Fruit fly (Drosophila melanogaster): Measurements from ENCODE around the gene Pfdn5.
A peak's percentile ranks its signal among the peaks of the same experiment; 100 is the strongest.

Pfdn5 gene

DNA sequence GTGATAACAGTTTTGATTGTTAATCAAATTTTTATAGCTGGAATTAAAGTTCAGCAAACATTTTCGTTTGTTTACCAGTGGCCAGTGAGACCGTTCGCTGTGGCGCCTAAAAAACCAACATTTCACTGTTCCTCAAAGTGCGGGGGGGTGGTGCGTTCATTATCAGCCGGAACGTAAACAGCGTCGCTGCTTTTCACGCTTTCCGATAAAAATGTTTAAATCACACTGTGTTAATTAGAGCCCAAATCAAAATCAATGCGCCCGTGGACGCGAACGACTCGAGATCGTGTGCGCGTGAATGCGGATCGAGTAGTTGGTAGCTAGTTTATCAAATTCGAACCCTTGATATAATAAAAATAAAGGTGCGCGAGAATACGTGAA, 39.0 kb upstream of the Pfdn5 start, which contains the start of gene CG34376:
Gene CG34376, plus strand, starts transcription at position 226 of the 381 bp plus-strand sequence.
- no peak for TF ChIP-seq repo (GFP tag; optimal IDR thresholded peaks at IDR 0.05)
- TF ChIP-seq CG17568 (GFP tag; optimal IDR thresholded peaks at IDR 0.05), result no peak
- peak; percentile 41; the same call in 1 of the 2 replicates for TF ChIP-seq sna (GFP tag; IDR thresholded peaks at IDR 0.05; ENCODE audit: partially characterized antibody)
- no peak for TF ChIP-seq CG15696 (tag; optimal IDR thresholded peaks at IDR 0.05)
- no peak for TF ChIP-seq CG10654 (GFP tag; optimal IDR thresholded peaks at IDR 0.05)
- TF ChIP-seq tin (GFP tag; optimal IDR thresholded peaks at IDR 0.05), result no peak
- no peak for TF ChIP-seq CG2202 (tag; optimal IDR thresholded peaks at IDR 0.05)
- TF ChIP-seq CG4360 (GFP tag; IDR thresholded peaks at IDR 0.05), result no peak
- peak; percentile 40 for TF ChIP-seq CG18764 (GFP tag; optimal IDR thresholded peaks at IDR 0.05)
- TF ChIP-seq CG9215 (GFP tag; IDR thresholded peaks at IDR 0.05), result 0 out of 2 replicates have a peak, but pooled peaks have one; percentile 5
- TF ChIP-seq CG5180 (GFP tag; optimal IDR thresholded peaks at IDR 0.05), result no peak
- TF ChIP-seq CG8388 (GFP tag; optimal IDR thresholded peaks at IDR 0.05), result no peak
- TF ChIP-seq PHDP (tag; optimal IDR thresholded peaks at IDR 0.05), result peak; percentile 49
- TF ChIP-seq CG31365 (tag; optimal IDR thresholded peaks at IDR 0.05), result no peak
- peak; percentile 97 for TF ChIP-seq CG31441 (GFP tag; IDR thresholded peaks at IDR 0.05)
- TF ChIP-seq CG13775 (GFP tag; optimal IDR thresholded peaks at IDR 0.05), result peak; percentile 41
- no peak for TF ChIP-seq CG4820 (GFP tag; optimal IDR thresholded peaks at IDR 0.05)
- TF ChIP-seq stc (GFP tag; IDR thresholded peaks at IDR 0.05), result peak; percentile 23; the same call in 1 of the 2 replicates
- TF ChIP-seq CG5245 (GFP tag; optimal IDR thresholded peaks at IDR 0.05), result no peak
- peak; percentile 72 for TF ChIP-seq ash1 (GFP tag; optimal IDR thresholded peaks at IDR 0.05)
- no peak for TF ChIP-seq sc (optimal IDR thresholded peaks at IDR 0.05)
- TF ChIP-seq sc (GFP tag; optimal IDR thresholded peaks at IDR 0.05), result no peak
- peak; percentile 45 for TF ChIP-seq pb (GFP tag; optimal IDR thresholded peaks at IDR 0.05)
- TF ChIP-seq CG1602 (GFP tag; optimal IDR thresholded peaks at IDR 0.05), result no peak
- no peak for TF ChIP-seq Taf1 (GFP tag; IDR thresholded peaks at IDR 0.05)
- TF ChIP-seq BtbVII (GFP tag; optimal IDR thresholded peaks at IDR 0.05), result peak; percentile 41
- peak; percentile 99 for TF ChIP-seq CG34376 (GFP tag; optimal IDR thresholded peaks at IDR 0.05)
- peak; percentile 4 for TF ChIP-seq CG4617 (GFP tag; optimal IDR thresholded peaks at IDR 0.05; ENCODE audit: borderline replicate concordance)
- no peak for TF ChIP-seq Dfd (GFP tag; optimal IDR thresholded peaks at IDR 0.05)
- TF ChIP-seq CG8089 (GFP tag; optimal IDR thresholded peaks at IDR 0.05), result no peak
- no peak for TF ChIP-seq chm (GFP tag; IDR thresholded peaks at IDR 0.05)
- no peak for TF ChIP-seq so (GFP tag; IDR thresholded peaks at IDR 0.05)
- TF ChIP-seq CG10979 (tag; optimal IDR thresholded peaks at IDR 0.05), result peak; percentile 2
- TF ChIP-seq pan (optimal IDR thresholded peaks at IDR 0.05), result no peak
- peak in 1 of 2 experiments; percentile 56 for TF ChIP-seq pan (GFP tag; optimal IDR thresholded peaks at IDR 0.05 in 1 of 2, IDR thresholded peaks at IDR 0.05 in 1 of 2)
- TF ChIP-seq sob (GFP tag; IDR thresholded peaks at IDR 0.05), result peak; percentile 31
- no peak for TF ChIP-seq CG6683 (GFP tag; optimal IDR thresholded peaks at IDR 0.05)
- TF ChIP-seq CG30020 (tag; optimal IDR thresholded peaks at IDR 0.05), result peak; percentile 11
- no peak for TF ChIP-seq D19A (tag; optimal IDR thresholded peaks at IDR 0.05)
- peak; percentile 25 for TF ChIP-seq ATbp (GFP tag; optimal IDR thresholded peaks at IDR 0.05)
- no peak for TF ChIP-seq gcm2 (GFP tag; optimal IDR thresholded peaks at IDR 0.05)
- no peak for TF ChIP-seq br (optimal IDR thresholded peaks at IDR 0.05)
- TF ChIP-seq unc-4 (GFP tag; IDR thresholded peaks at IDR 0.05; ENCODE audit: partially characterized antibody), result no peak
- no peak; the same call in 2 of the 3 replicates for TF ChIP-seq vnd (GFP tag; IDR thresholded peaks at IDR 0.05; ENCODE audit: partially characterized antibody)
- TF ChIP-seq Rfx (GFP tag; IDR thresholded peaks at IDR 0.05), result peak; percentile 62
- TF ChIP-seq nerfin-2 (GFP tag; IDR thresholded peaks at IDR 0.05; ENCODE audit: partially characterized antibody), result no peak
- TF ChIP-seq row (GFP tag; IDR thresholded peaks at IDR 0.05), result peak; percentile 57
- peak in 1 of 2 experiments; percentile 9 for TF ChIP-seq dpn (GFP tag; optimal IDR thresholded peaks at IDR 0.05)
- no peak for TF ChIP-seq CG7271 (tag; optimal IDR thresholded peaks at IDR 0.05)
- no peak for TF ChIP-seq Blimp-1 (GFP tag; optimal IDR thresholded peaks at IDR 0.05)
- TF ChIP-seq CG2889 (GFP tag; IDR thresholded peaks at IDR 0.05), result peak; percentile 58
- TF ChIP-seq E2f1 (GFP tag; IDR thresholded peaks at IDR 0.05), result no peak

Data from whole organism, embryonic.